Fruit fly (Drosophila melanogaster): ENCODE data around the gene NLaz.
A peak's percentile ranks its signal among the peaks of the same experiment; 100 is the strongest.

NLaz gene

dm6 chr2L:1361771-1362632, at the start of gene NLaz (continued):
- TF ChIP-seq Hr3 (GFP tag; optimal IDR thresholded peaks at IDR 0.05), result peak; percentile 27
- no peak for TF ChIP-seq Myb (GFP tag; optimal IDR thresholded peaks at IDR 0.05)
- no peak for TF ChIP-seq CG8290 (GFP tag; optimal IDR thresholded peaks at IDR 0.05)
- TF ChIP-seq CG8290 (tag; optimal IDR thresholded peaks at IDR 0.05), result no peak
- TF ChIP-seq ase (GFP tag; IDR thresholded peaks at IDR 0.05), result peak; percentile 36; the same call in 2 of the 3 replicates
- TF ChIP-seq usp (GFP tag; optimal IDR thresholded peaks at IDR 0.05), result no peak
- no peak for TF ChIP-seq Spps (tag; optimal IDR thresholded peaks at IDR 0.05)
- no peak for TF ChIP-seq Poxn (GFP tag; IDR thresholded peaks at IDR 0.05)
- no peak for TF ChIP-seq CG3281 (GFP tag; optimal IDR thresholded peaks at IDR 0.05)
- no peak for TF ChIP-seq CG11696 (GFP tag; IDR thresholded peaks at IDR 0.05)
- TF ChIP-seq ato (GFP tag; IDR thresholded peaks at IDR 0.05; ENCODE audit: partially characterized antibody), result no peak
- no peak for TF ChIP-seq H15 (GFP tag; IDR thresholded peaks at IDR 0.05)
- peak; percentile 34; the same call in 1 of the 3 replicates for TF ChIP-seq CG7963 (GFP tag; IDR thresholded peaks at IDR 0.05; ENCODE audit: partially characterized antibody)
- no peak for TF ChIP-seq CG4328 (GFP tag; optimal IDR thresholded peaks at IDR 0.05)
- no peak for TF ChIP-seq al (GFP tag; IDR thresholded peaks at IDR 0.05)
- TF ChIP-seq salm (tag; optimal IDR thresholded peaks at IDR 0.05), result no peak
- no peak for TF ChIP-seq trem (tag; optimal IDR thresholded peaks at IDR 0.05)
- no peak for TF ChIP-seq abd-A (tag; optimal IDR thresholded peaks at IDR 0.05)
- no peak for TF ChIP-seq NK7.1 (GFP tag; optimal IDR thresholded peaks at IDR 0.05)
- TF ChIP-seq CG10431 (GFP tag; optimal IDR thresholded peaks at IDR 0.05), result peak; percentile 1
- no peak for TF ChIP-seq CG1529 (GFP tag; optimal IDR thresholded peaks at IDR 0.05)
- no peak for TF ChIP-seq CG15269 (tag; optimal IDR thresholded peaks at IDR 0.05)
- no peak for TF ChIP-seq slp2 (GFP tag; optimal IDR thresholded peaks at IDR 0.05)
- no peak for TF ChIP-seq gsb-n (tag; optimal IDR thresholded peaks at IDR 0.05)
- no peak for TF ChIP-seq Fer1 (GFP tag; optimal IDR thresholded peaks at IDR 0.05)
- TF ChIP-seq Xrp1 (GFP tag; IDR thresholded peaks at IDR 0.05), result no peak
- TF ChIP-seq cg (GFP tag; optimal IDR thresholded peaks at IDR 0.05), result no peak
- no peak for TF ChIP-seq Dip3 (GFP tag; optimal IDR thresholded peaks at IDR 0.05)
- TF ChIP-seq CG31224 (GFP tag; IDR thresholded peaks at IDR 0.05), result no peak
- TF ChIP-seq CG12769 (tag; optimal IDR thresholded peaks at IDR 0.05), result no peak
- TF ChIP-seq Sry-δ (GFP tag; optimal IDR thresholded peaks at IDR 0.05), result no peak
- peak; percentile 30 for TF ChIP-seq Meics (GFP tag; optimal IDR thresholded peaks at IDR 0.05)
- no peak for TF ChIP-seq E2f1 (GFP tag; IDR thresholded peaks at IDR 0.05)
- TF ChIP-seq CG8478 (optimal IDR thresholded peaks at IDR 0.05), result no peak
- no peak for TF ChIP-seq CG15514 (GFP tag; optimal IDR thresholded peaks at IDR 0.05)
- no peak for TF ChIP-seq CG16779 (GFP tag; IDR thresholded peaks at IDR 0.05)
- TF ChIP-seq CG17186 (GFP tag; optimal IDR thresholded peaks at IDR 0.05), result no peak
- no peak for TF ChIP-seq sc (optimal IDR thresholded peaks at IDR 0.05)
- TF ChIP-seq sc (GFP tag; optimal IDR thresholded peaks at IDR 0.05), result no peak
- TF ChIP-seq row (GFP tag; IDR thresholded peaks at IDR 0.05), result no peak
- no peak for TF ChIP-seq sd (tag; optimal IDR thresholded peaks at IDR 0.05)
- no peak for TF ChIP-seq Rx (GFP tag; IDR thresholded peaks at IDR 0.05)
- no peak for TF ChIP-seq slou (GFP tag; optimal IDR thresholded peaks at IDR 0.05)
- no peak for TF ChIP-seq CG8765 (GFP tag; IDR thresholded peaks at IDR 0.05)
- TF ChIP-seq CG7372 (GFP tag; IDR thresholded peaks at IDR 0.05), result no peak
- no peak for TF ChIP-seq CG17361 (GFP tag; IDR thresholded peaks at IDR 0.05)
- peak; percentile 69 for TF ChIP-seq H2.0 (GFP tag; IDR thresholded peaks at IDR 0.05)
- no peak for TF ChIP-seq CG2202 (tag; optimal IDR thresholded peaks at IDR 0.05)
- TF ChIP-seq CG3847 (GFP tag; IDR thresholded peaks at IDR 0.05), result peak; percentile 53
- no peak for TF ChIP-seq CG6689 (GFP tag; IDR thresholded peaks at IDR 0.05)
- TF ChIP-seq CG6854 (GFP tag; optimal IDR thresholded peaks at IDR 0.05), result no peak
- 0 out of 2 replicates have a peak, but pooled peaks have one; percentile 7 for TF ChIP-seq CG14014 (GFP tag; IDR thresholded peaks at IDR 0.05)

Measured in whole organism, embryonic.